Fruit fly (Drosophila melanogaster) whole organism, embryonic: ENCODE measurements around the gene kra.

ENCODE experiments used
- Abd-B ChIP-seq: fragments of 200-800 bp; sonication (Bioruptor generic); optimal IDR thresholded peaks from 2 replicates; lab custom pipeline; 2018; ENCODE audit warnings: missing biosample characterization, mild to moderate bottlenecking, missing genetic modification characterization, moderate library complexity
- Aef1 ChIP-seq: fragments of 200-800 bp; sonication (Bioruptor generic); IDR thresholded peaks from 3 replicates; pipeline ENCODE4 v1.3.6; 2022; ENCODE audit warnings: missing biosample characterization, missing genetic modification characterization
- Blimp-1 ChIP-seq: fragments of 200-800 bp; sonication (Bioruptor generic); optimal IDR thresholded peaks from 3 replicates; lab custom pipeline; 2018; ENCODE audit warnings: missing biosample characterization, missing genetic modification characterization, mild to moderate bottlenecking, moderate library complexity, missing genetic modification reagents
- CG10147 ChIP-seq: fragments of 200-800 bp; sonication (Bioruptor generic); optimal IDR thresholded peaks from 2 replicates; lab custom pipeline; 2019; ENCODE audit warnings: missing biosample characterization, mild to moderate bottlenecking, missing genetic modification characterization, moderate library complexity
- CG1024 ChIP-seq: fragments of 200-800 bp; sonication (Bioruptor generic); IDR thresholded peaks from 2 replicates; pipeline ENCODE4 v1.3.6; 2022; ENCODE audit warnings: missing biosample characterization, missing genetic modification characterization
- CG13424 ChIP-seq: fragments of 200-800 bp; sonication (Bioruptor generic); optimal IDR thresholded peaks from 2 replicates; lab custom pipeline; 2019; ENCODE audit warnings: missing biosample characterization, mild to moderate bottlenecking, missing genetic modification characterization, moderate library complexity
- CG14014 ChIP-seq: fragments of 200-800 bp; sonication (Bioruptor generic); IDR thresholded peaks from 2 replicates; pipeline ENCODE4 v1.3.6; 2022; ENCODE audit warnings: missing biosample characterization, missing genetic modification characterization
- CG16813 ChIP-seq: fragments of 200-800 bp; sonication (Bioruptor generic); IDR thresholded peaks from 3 replicates; pipeline ENCODE4 v1.3.6; 2022; ENCODE audit warnings: missing biosample characterization, missing genetic modification characterization; ENCODE audit not compliant: partially characterized antibody
- CG17186 ChIP-seq: fragments of 200-800 bp; sonication (Bioruptor generic); optimal IDR thresholded peaks from 3 replicates; lab custom pipeline; 2017; ENCODE audit warnings: missing biosample characterization, missing genetic modification reagents, missing genetic modification characterization
- CG18599 ChIP-seq: fragments of 200-800 bp; sonication (Bioruptor generic); optimal IDR thresholded peaks from 3 replicates; lab custom pipeline; 2017; ENCODE audit warnings: missing biosample characterization, missing genetic modification characterization, mild to moderate bottlenecking, moderate library complexity, missing genetic modification reagents
- CG2712 ChIP-seq: fragments of 200-800 bp; optimal IDR thresholded peaks from 3 replicates; lab custom pipeline; 2019; ENCODE audit warnings: missing biosample characterization, mild to moderate bottlenecking, missing genetic modification characterization, moderate library complexity
- CG30403 ChIP-seq: fragments of 200-800 bp; sonication (Bioruptor generic); optimal IDR thresholded peaks from 3 replicates; lab custom pipeline; 2016; ENCODE audit warnings: missing biosample characterization, missing genetic modification characterization
- CG31365 ChIP-seq: fragments of 200-800 bp; sonication (Bioruptor generic); optimal IDR thresholded peaks from 2 replicates; lab custom pipeline; 2018; ENCODE audit warnings: missing biosample characterization, mild to moderate bottlenecking, missing genetic modification characterization
- CG33213 ChIP-seq: fragments of 200-800 bp; sonication (Bioruptor generic); optimal IDR thresholded peaks from 3 replicates; lab custom pipeline; 2016; ENCODE audit warnings: missing biosample characterization, missing genetic modification characterization
- CG6813 ChIP-seq: fragments of 200-800 bp; sonication (Bioruptor generic); optimal IDR thresholded peaks from 2 replicates; lab custom pipeline; 2017; ENCODE audit warnings: missing biosample characterization, missing genetic modification characterization, mild to moderate bottlenecking, moderate library complexity, missing genetic modification reagents
- CG8388 ChIP-seq: fragments of 200-800 bp; sonication (Bioruptor generic); optimal IDR thresholded peaks from 2 replicates; lab custom pipeline; 2019; ENCODE audit warnings: missing biosample characterization, mild to moderate bottlenecking, missing genetic modification characterization, moderate library complexity
- Fer2 ChIP-seq: fragments of 200-800 bp; sonication (Bioruptor generic); optimal IDR thresholded peaks from 2 replicates; lab custom pipeline; 2018; ENCODE audit warnings: missing biosample characterization, mild to moderate bottlenecking, missing genetic modification characterization, moderate library complexity
- HLH4C ChIP-seq: fragments of 200-800 bp; sonication (Bioruptor generic); IDR thresholded peaks from 3 replicates; pipeline ENCODE4 v1.3.6; 2022; ENCODE audit warnings: missing biosample characterization, missing genetic modification characterization; ENCODE audit not compliant: partially characterized antibody
- HmgZ ChIP-seq: fragments of 200-800 bp; sonication (Bioruptor generic); optimal IDR thresholded peaks from 2 replicates; lab custom pipeline; 2018; ENCODE audit warnings: missing biosample characterization, mild to moderate bottlenecking, missing genetic modification characterization
- Hr78 ChIP-seq, 2 experiments: fragments of 200-800 bp in 1 of 2; fragments of >200 bp in 1 of 2; sonication (Bioruptor generic) in 1 of 2; optimal IDR thresholded peaks; 2 replicates each; lab custom pipeline; 2017 to 2019; ENCODE audit warnings: missing biosample characterization in 2 of 2, missing genetic modification characterization in 2 of 2, mild to moderate bottlenecking in 1 of 2, moderate library complexity in 1 of 2
- Hsf ChIP-seq: fragments of 200-800 bp; sonication (Bioruptor generic); optimal IDR thresholded peaks from 3 replicates; lab custom pipeline; 2016; ENCODE audit warnings: missing biosample characterization, missing genetic modification characterization
- Kr ChIP-seq: fragments of 200-800 bp; sonication (Bioruptor generic); optimal IDR thresholded peaks from 2 replicates; lab custom pipeline; 2017; ENCODE audit warnings: missing biosample characterization, mild to moderate bottlenecking, missing genetic modification characterization
- NFAT ChIP-seq: fragments of 200-800 bp; sonication (Bioruptor generic); IDR thresholded peaks from 2 replicates; pipeline ENCODE4 v1.3.6; 2022; ENCODE audit warnings: missing biosample characterization, missing genetic modification characterization
- YL-1 ChIP-seq: fragments of 200-800 bp; sonication (Bioruptor generic); optimal IDR thresholded peaks from 3 replicates; lab custom pipeline; 2017; ENCODE audit warnings: missing biosample characterization, mild to moderate bottlenecking, missing genetic modification characterization
- ac ChIP-seq: fragments of 200-800 bp; sonication (Bioruptor generic); optimal IDR thresholded peaks from 3 replicates; lab custom pipeline; 2017; ENCODE audit warnings: missing biosample characterization, mild to moderate bottlenecking, missing genetic modification characterization
- aop ChIP-seq: fragments of 200-800 bp; sonication (Bioruptor generic); IDR thresholded peaks from 2 replicates; pipeline ENCODE4 v1.3.6; 2022; ENCODE audit warnings: missing biosample characterization, missing genetic modification characterization
- ap ChIP-seq: fragments of 200-800 bp; sonication (Bioruptor generic); IDR thresholded peaks from 2 replicates; pipeline ENCODE4 v1.3.6; 2022; ENCODE audit warnings: missing biosample characterization, missing genetic modification characterization
- cas ChIP-seq: fragments of 200-800 bp; sonication (Bioruptor generic); IDR thresholded peaks from 2 replicates; pipeline ENCODE4 v1.3.6; 2022; ENCODE audit warnings: missing biosample characterization, missing genetic modification characterization
- caup ChIP-seq: fragments of 200-800 bp; sonication (Bioruptor generic); optimal IDR thresholded peaks from 3 replicates; lab custom pipeline; 2017; ENCODE audit warnings: missing biosample characterization, mild to moderate bottlenecking, missing genetic modification characterization, moderate library complexity; ENCODE audit not compliant: severe bottlenecking
- chn ChIP-seq: fragments of 200-800 bp; sonication (Bioruptor generic); optimal IDR thresholded peaks from 2 replicates; lab custom pipeline; 2016; ENCODE audit warnings: missing biosample characterization, missing genetic modification characterization
- dpn ChIP-seq, 2 experiments: fragments of 200-800 bp; sonication (Bioruptor generic); optimal IDR thresholded peaks; 3 replicates each; lab custom pipeline; 2016; ENCODE audit warnings: missing biosample characterization in 2 of 2, missing genetic modification characterization in 2 of 2
- gcm ChIP-seq: fragments of 200-800 bp; sonication (Bioruptor generic); optimal IDR thresholded peaks from 2 replicates; lab custom pipeline; 2019; ENCODE audit warnings: missing biosample characterization, mild to moderate bottlenecking, missing genetic modification characterization, moderate library complexity
- gem ChIP-seq: fragments of 200-800 bp; sonication (Bioruptor generic); optimal IDR thresholded peaks from 2 replicates; lab custom pipeline; 2019; ENCODE audit warnings: missing biosample characterization, mild to moderate bottlenecking, missing genetic modification characterization, moderate library complexity
- hb ChIP-seq: fragments of 200-800 bp; sonication (Bioruptor generic); IDR thresholded peaks from 3 replicates; pipeline ENCODE4 v1.3.6; 2022; ENCODE audit warnings: missing biosample characterization, missing genetic modification characterization; ENCODE audit not compliant: partially characterized antibody
- ken ChIP-seq: fragments of 200-800 bp; sonication (Bioruptor generic); IDR thresholded peaks from 3 replicates; pipeline ENCODE4 v1.3.6; 2022; ENCODE audit warnings: missing biosample characterization, missing genetic modification characterization
- mirr ChIP-seq: fragments of 200-800 bp; sonication (Bioruptor generic); optimal IDR thresholded peaks from 3 replicates; lab custom pipeline; 2018; ENCODE audit warnings: missing biosample characterization, mild to moderate bottlenecking, missing genetic modification characterization
- mld ChIP-seq: fragments of 200-800 bp; sonication (Bioruptor generic); IDR thresholded peaks from 3 replicates; pipeline ENCODE4 v1.3.6; 2022; ENCODE audit warnings: missing biosample characterization, missing genetic modification characterization; ENCODE audit not compliant: partially characterized antibody
- nau ChIP-seq: fragments of 200-800 bp; sonication (Bioruptor generic); optimal IDR thresholded peaks from 3 replicates; lab custom pipeline; 2017; ENCODE audit warnings: missing biosample characterization, mild to moderate bottlenecking, missing genetic modification characterization, missing genetic modification reagents
- pb ChIP-seq: fragments of 200-800 bp; sonication (Bioruptor generic); optimal IDR thresholded peaks from 3 replicates; lab custom pipeline; 2016; ENCODE audit warnings: missing biosample characterization, missing genetic modification characterization
- pho ChIP-seq: fragments of 200-800 bp; sonication (Bioruptor generic); optimal IDR thresholded peaks from 2 replicates; lab custom pipeline; 2016; ENCODE audit warnings: missing biosample characterization, missing genetic modification characterization
- pros ChIP-seq: fragments of 200-800 bp; sonication (Bioruptor generic); optimal IDR thresholded peaks from 3 replicates; lab custom pipeline; 2019; ENCODE audit warnings: missing biosample characterization, mild to moderate bottlenecking, missing genetic modification characterization, moderate library complexity
- schlank ChIP-seq: fragments of 200-800 bp; sonication (Bioruptor generic); optimal IDR thresholded peaks from 2 replicates; lab custom pipeline; 2018; ENCODE audit warnings: missing biosample characterization, mild to moderate bottlenecking, missing genetic modification characterization
- shn ChIP-seq: fragments of 200-800 bp; sonication (Bioruptor generic); optimal IDR thresholded peaks from 3 replicates; lab custom pipeline; 2016; ENCODE audit warnings: missing biosample characterization, missing genetic modification characterization
- sisA ChIP-seq: fragments of 200-800 bp; sonication (Bioruptor generic); IDR thresholded peaks from 2 replicates; pipeline ENCODE4 v1.3.6; 2022; ENCODE audit warnings: missing biosample characterization, missing genetic modification characterization
- so ChIP-seq: fragments of 200-800 bp; sonication (Bioruptor generic); IDR thresholded peaks from 3 replicates; pipeline ENCODE4 v1.3.6; 2022; ENCODE audit warnings: missing biosample characterization, missing genetic modification characterization
- tio ChIP-seq: fragments of 200-800 bp; sonication (Bioruptor generic); optimal IDR thresholded peaks from 2 replicates; lab custom pipeline; 2017; ENCODE audit warnings: missing biosample characterization, missing genetic modification characterization, inconsistent platforms
- twi ChIP-seq: fragments of 200-800 bp; optimal IDR thresholded peaks from 2 replicates; lab custom pipeline; 2019; ENCODE audit warnings: missing biosample characterization, mild to moderate bottlenecking, missing genetic modification characterization, moderate library complexity
- yki ChIP-seq: fragments of >200 bp; optimal IDR thresholded peaks from 3 replicates; lab custom pipeline; 2018
- zen2 ChIP-seq: fragments of 200-800 bp; sonication (Bioruptor generic); IDR thresholded peaks from 3 replicates; pipeline ENCODE4 v1.3.6; 2022; ENCODE audit warnings: missing biosample characterization, missing genetic modification characterization; ENCODE audit not compliant: partially characterized antibody

kra gene

DNA sequence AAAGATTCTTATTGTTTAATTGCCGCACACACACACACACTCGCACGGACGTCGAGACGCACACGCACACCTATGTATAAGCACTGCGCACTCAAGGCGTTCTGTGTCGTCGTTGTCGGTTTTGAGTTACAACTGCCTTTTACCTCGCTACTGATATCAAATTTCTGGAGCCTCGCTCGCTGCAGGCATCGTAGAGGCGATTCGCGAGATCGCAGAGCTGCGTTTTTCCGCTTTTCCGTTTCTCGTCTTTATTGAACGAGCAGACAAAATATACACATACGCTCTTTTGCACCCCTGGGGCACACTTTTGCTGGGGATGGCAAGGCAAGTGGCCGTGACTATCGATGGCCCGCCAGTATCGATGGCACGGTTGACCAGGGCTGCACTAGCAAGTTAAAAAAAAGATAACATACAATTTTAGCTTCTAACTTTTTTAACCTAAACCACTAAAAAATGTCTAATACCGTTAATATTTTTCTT is 53.4 kb downstream of the kra start, which contains the start of gene CG2519 (continued):
- TF ChIP-seq so (GFP tag; lab: Robert Waterston, UW), result peak; percentile 61; the same call in 2 of the 3 replicates
- peak; percentile 27 for TF ChIP-seq Fer2 (tag; lab: Kevin White, UChicago)
- no peak for TF ChIP-seq CG31365 (tag; lab: Kevin White, UChicago)
- TF ChIP-seq CG18599 (GFP tag; lab: Kevin White, UChicago), result no peak
- TF ChIP-seq pb (GFP tag; lab: Kevin White, UChicago), result peak; percentile 56
- TF ChIP-seq yki (lab: Kevin White, UChicago), result no peak
- no peak for TF ChIP-seq twi (tag; lab: Kevin White, UChicago)
- peak; percentile 70 for TF ChIP-seq HmgZ
- no peak for TF ChIP-seq CG6813 (GFP tag; lab: Kevin White, UChicago)
- no peak; the same call in 1 of the 2 replicates for TF ChIP-seq CG1024 (GFP tag; lab: Robert Waterston, UW)
- peak; percentile 49; the same call in 1 of the 2 replicates for TF ChIP-seq CG14014 (GFP tag; lab: Robert Waterston, UW)
- peak; percentile 46; the same call in 1 of the 2 replicates for TF ChIP-seq aop (GFP tag; lab: Robert Waterston, UW)
- no peak for TF ChIP-seq Kr (GFP tag; lab: Kevin White, UChicago)
- peak; percentile 93 for TF ChIP-seq YL-1 (GFP tag; lab: Kevin White, UChicago)
- no peak for TF ChIP-seq tio (GFP tag; lab: Kevin White, UChicago)
- TF ChIP-seq CG16813 (GFP tag; lab: Robert Waterston, UW), result peak; percentile 95
- peak; percentile 85 for TF ChIP-seq hb
- TF ChIP-seq zen2 (GFP tag; lab: Robert Waterston, UW), result peak; percentile 80; the same call in 2 of the 3 replicates
- TF ChIP-seq HLH4C (GFP tag; lab: Robert Waterston, UW), result peak; percentile 96
- peak; percentile 62 for TF ChIP-seq chn (GFP tag; lab: Kevin White, UChicago)
- TF ChIP-seq Abd-B (GFP tag; lab: Kevin White, UChicago), result no peak
- TF ChIP-seq CG10147, result no peak
- TF ChIP-seq CG17186 (GFP tag; lab: Kevin White, UChicago), result peak; percentile 15
- TF ChIP-seq CG13424 (tag; lab: Kevin White, UChicago), result peak; percentile 61
- TF ChIP-seq shn (GFP tag; lab: Kevin White, UChicago), result peak; percentile 65
- TF ChIP-seq CG2712 (tag; lab: Kevin White, UChicago), result no peak
- no peak for TF ChIP-seq ap
- TF ChIP-seq caup (GFP tag; lab: Kevin White, UChicago), result no peak
- TF ChIP-seq pho (GFP tag; lab: Kevin White, UChicago), result peak; percentile 77
- TF ChIP-seq mld, result peak; percentile 92
- TF ChIP-seq NFAT, result peak; percentile 82
- TF ChIP-seq CG33213 (GFP tag; lab: Kevin White, UChicago), result peak; percentile 52
- peak; percentile 77 for TF ChIP-seq ken (GFP tag; lab: Robert Waterston, UW)
- TF ChIP-seq pros (GFP tag; lab: Kevin White, UChicago), result peak; percentile 65
- no peak for TF ChIP-seq CG8388 (GFP tag; lab: Kevin White, UChicago)
- peak; percentile 33; the same call in 1 of the 2 replicates for TF ChIP-seq cas (GFP tag; lab: Robert Waterston, UW)
- TF ChIP-seq ac (GFP tag; lab: Kevin White, UChicago), result peak; percentile 10
- peak; percentile 55 for TF ChIP-seq sisA
- peak; percentile 55 to 67 for TF ChIP-seq dpn (GFP tag; optimal IDR thresholded peaks at IDR 0.05; lab: Kevin White, UChicago)
- no peak for TF ChIP-seq gem
- no peak for TF ChIP-seq Blimp-1
- TF ChIP-seq CG30403 (GFP tag; lab: Kevin White, UChicago), result peak; percentile 68
- peak; percentile 45; the same call in 1 of the 3 replicates for TF ChIP-seq Aef1
- TF ChIP-seq nau (GFP tag; lab: Kevin White, UChicago), result no peak
- peak; percentile 63 for TF ChIP-seq Hsf (GFP tag; lab: Kevin White, UChicago)
- no peak for TF ChIP-seq schlank
- no peak for TF ChIP-seq mirr (GFP tag; lab: Kevin White, UChicago)
- TF ChIP-seq Hr78 (GFP tag; optimal IDR thresholded peaks at IDR 0.05; lab: Kevin White, UChicago), result no peak
- no peak for TF ChIP-seq gcm (GFP tag; lab: Kevin White, UChicago)
